Fruit fly (Drosophila melanogaster) S2 (cell line): Measurements from ENCODE around the gene CG34348.

Experiments used
- CG8478 ChIP-seq: fragments of >200 bp; optimal IDR thresholded peaks from 2 replicates; lab custom pipeline; 2018
- CTCF ChIP-seq, 2 experiments: fragments of >200 bp; optimal IDR thresholded peaks; 2 replicates each; lab custom pipeline; 2018

Gene CG34348

dm6 chrX:11372764-11373712 is 33.4 kb downstream of the CG34348 start:
- TF ChIP-seq CG8478 (lab: Kevin White, UChicago), result no peak
- no peak for TF ChIP-seq CTCF (optimal IDR thresholded peaks at IDR 0.05; lab: Kevin White, UChicago)

- TF ChIP-seq CG8478 (lab: Kevin White, UChicago) (no peak), CTCF (optimal IDR thresholded peaks at IDR 0.05; lab: Kevin White, UChicago) (no peak)
Measured at dm6 chrX:11374320-11374719, 34.6 kb downstream of the CG34348 start.

- no peak for TF ChIP-seq CTCF (optimal IDR thresholded peaks at IDR 0.05; lab: Kevin White, UChicago)
- TF ChIP-seq CG8478 (lab: Kevin White, UChicago), result no peak
Measured at dm6 chrX:11378388-11378787, 38.7 kb downstream of the CG34348 start.

- TF ChIP-seq CG8478 (lab: Kevin White, UChicago) (no peak), CTCF (optimal IDR thresholded peaks at IDR 0.05; lab: Kevin White, UChicago) (no peak)
Measured at dm6 chrX:11379139-11379538, 39.5 kb downstream of the CG34348 start.

- TF ChIP-seq CG8478 (lab: Kevin White, UChicago) (no peak), CTCF (optimal IDR thresholded peaks at IDR 0.05; lab: Kevin White, UChicago) (no peak)
Measured at dm6 chrX:11379747-11380146, 40.1 kb downstream of the CG34348 start.

dm6 chrX:11382588-11382987 is 42.9 kb downstream of the CG34348 start:
- TF ChIP-seq CTCF (optimal IDR thresholded peaks at IDR 0.05; lab: Kevin White, UChicago), result no peak
- TF ChIP-seq CG8478 (lab: Kevin White, UChicago), result no peak

- no peak for TF ChIP-seq CTCF (optimal IDR thresholded peaks at IDR 0.05; lab: Kevin White, UChicago)
- no peak for TF ChIP-seq CG8478 (lab: Kevin White, UChicago)
Measured at dm6 chrX:11383530-11383929, 43.9 kb downstream of the CG34348 start.

- TF ChIP-seq CTCF (optimal IDR thresholded peaks at IDR 0.05; lab: Kevin White, UChicago), result no peak
Measured at dm6 chrX:11384023-11384444, 44.4 kb downstream of the CG34348 start.

- TF ChIP-seq CG8478 (lab: Kevin White, UChicago) (no peak), CTCF (optimal IDR thresholded peaks at IDR 0.05; lab: Kevin White, UChicago) (no peak)
Measured at dm6 chrX:11385498-11385897, 45.8 kb downstream of the CG34348 start.

- TF ChIP-seq CTCF (optimal IDR thresholded peaks at IDR 0.05; lab: Kevin White, UChicago) (no peak), CG8478 (lab: Kevin White, UChicago) (no peak)
Measured at dm6 chrX:11389494-11390447, 50.1 kb downstream of the CG34348 start.

- no peak for TF ChIP-seq CTCF (optimal IDR thresholded peaks at IDR 0.05; lab: Kevin White, UChicago)
- no peak for TF ChIP-seq CG8478 (lab: Kevin White, UChicago)
Measured at dm6 chrX:11390625-11391363, 51.1 kb downstream of the CG34348 start.

- TF ChIP-seq CTCF (optimal IDR thresholded peaks at IDR 0.05; lab: Kevin White, UChicago) (no peak), CG8478 (lab: Kevin White, UChicago) (no peak)
Measured at dm6 chrX:11391364-11391915, 51.8 kb downstream of the CG34348 start.

- TF ChIP-seq CG8478 (lab: Kevin White, UChicago) (no peak), CTCF (optimal IDR thresholded peaks at IDR 0.05; lab: Kevin White, UChicago) (no peak)
Measured at dm6 chrX:11393003-11393620, 53.4 kb downstream of the CG34348 start.
